Fruit fly (Drosophila melanogaster) whole organism, prepupa: ENCODE data around the gene CG9609.

ENCODE experiments used
- CG10669 ChIP-seq: fragments of 200-800 bp; sonication (Bioruptor generic); optimal IDR thresholded peaks from 3 replicates; lab custom pipeline; 2018; ENCODE audit warnings: missing biosample characterization, mild to moderate bottlenecking, missing genetic modification characterization, moderate library complexity
- CG11762 ChIP-seq: fragments of 200-800 bp; sonication (Bioruptor generic); optimal IDR thresholded peaks from 3 replicates; lab custom pipeline; 2016; ENCODE audit warnings: missing biosample characterization, missing genetic modification characterization; ENCODE audit not compliant: insufficient read depth
- CG15336 ChIP-seq: fragments of 200-800 bp; sonication (Bioruptor generic); IDR thresholded peaks from 2 replicates; pipeline ENCODE4 v1.3.6; 2022; ENCODE audit warnings: missing biosample characterization, missing genetic modification characterization
- CG16779 ChIP-seq: fragments of 200-800 bp; sonication (Bioruptor generic); optimal IDR thresholded peaks from 3 replicates; lab custom pipeline; 2017; ENCODE audit warnings: missing biosample characterization, mild to moderate bottlenecking, missing genetic modification characterization
- CG4318 ChIP-seq: fragments of 200-800 bp; sonication (Bioruptor generic); optimal IDR thresholded peaks from 3 replicates; lab custom pipeline; 2017; ENCODE audit warnings: missing biosample characterization, mild to moderate bottlenecking, missing genetic modification characterization
- CG8632 ChIP-seq: fragments of 200-800 bp; sonication (Bioruptor generic); optimal IDR thresholded peaks from 3 replicates; lab custom pipeline; 2016; ENCODE audit warnings: missing biosample characterization, missing genetic modification characterization
- Eip75B ChIP-seq: fragments of 200-800 bp; sonication (Bioruptor generic); optimal IDR thresholded peaks from 3 replicates; lab custom pipeline; 2016; ENCODE audit warnings: missing biosample characterization, missing genetic modification characterization
- Hr38 ChIP-seq: sonication (Bioruptor generic); optimal IDR thresholded peaks from 2 replicates; lab custom pipeline; 2016; ENCODE audit warnings: missing biosample characterization, missing genetic modification characterization
- achi ChIP-seq: fragments of 200-800 bp; sonication (Bioruptor generic); optimal IDR thresholded peaks from 3 replicates; lab custom pipeline; 2016; ENCODE audit warnings: missing biosample characterization, missing genetic modification characterization
- acj6 ChIP-seq: fragments of 200-800 bp; sonication (Bioruptor generic); optimal IDR thresholded peaks from 3 replicates; lab custom pipeline; 2016; ENCODE audit warnings: missing biosample characterization, missing genetic modification characterization
- dsx ChIP-seq: fragments of 200-800 bp; optimal IDR thresholded peaks from 3 replicates; lab custom pipeline; 2019; ENCODE audit warnings: missing biosample characterization, mild to moderate bottlenecking, missing genetic modification characterization, moderate library complexity; ENCODE audit not compliant: poor library complexity, severe bottlenecking
- fd85E ChIP-seq: fragments of 200-800 bp; sonication (Bioruptor generic); optimal IDR thresholded peaks from 3 replicates; lab custom pipeline; 2016; ENCODE audit warnings: missing biosample characterization, missing genetic modification characterization
- salr ChIP-seq, 2 experiments: fragments of 200-800 bp; sonication (Bioruptor generic); optimal IDR thresholded peaks; 3 replicates each; lab custom pipeline; 2016 to 2018; ENCODE audit warnings: missing biosample characterization in 2 of 2, missing genetic modification characterization in 2 of 2, mild to moderate bottlenecking in 1 of 2
- topi ChIP-seq: fragments of 200-800 bp; sonication (Bioruptor generic); optimal IDR thresholded peaks from 3 replicates; lab custom pipeline; 2016; ENCODE audit warnings: missing biosample characterization, missing genetic modification characterization

DNA sequence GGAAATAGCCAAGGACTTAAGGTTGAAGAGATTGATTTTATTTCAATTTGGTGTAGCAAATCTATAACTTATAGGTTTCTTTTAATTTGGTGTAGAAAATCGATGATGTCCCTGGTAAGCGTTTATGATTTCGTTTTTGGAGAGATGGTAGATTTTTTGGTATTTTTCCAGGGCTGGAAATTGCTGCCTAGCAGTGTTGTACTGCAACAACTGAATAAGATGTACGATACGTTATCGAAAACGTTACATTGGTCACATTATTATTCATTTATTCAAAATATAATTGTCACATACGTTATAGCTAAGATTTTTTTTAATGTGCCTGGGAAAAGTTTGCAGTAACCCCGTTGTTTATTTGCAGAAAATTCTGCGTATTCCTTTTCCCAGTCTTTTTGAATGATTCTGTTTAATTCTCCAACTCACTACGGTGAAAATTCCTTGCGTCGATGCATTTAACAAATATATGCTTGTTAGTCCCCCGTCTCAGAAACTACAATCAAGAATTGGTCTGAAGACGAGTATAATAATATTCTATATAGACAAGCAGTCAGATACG, at the start of gene CG9609, which contains the start of gene Sap30:
- TF ChIP-seq CG4318 (GFP tag; lab: Kevin White, UChicago), result no peak
- no peak for TF ChIP-seq acj6 (GFP tag; lab: Kevin White, UChicago)
- TF ChIP-seq salr (GFP tag; optimal IDR thresholded peaks at IDR 0.05; lab: Kevin White, UChicago), result no peak
- TF ChIP-seq dsx (GFP tag; lab: Kevin White, UChicago), result no peak
- TF ChIP-seq Eip75B (GFP tag; lab: Kevin White, UChicago), result no peak
- TF ChIP-seq Hr38 (GFP tag; lab: Kevin White, UChicago), result no peak
- no peak for TF ChIP-seq achi (GFP tag; lab: Kevin White, UChicago)
- no peak for TF ChIP-seq CG11762 (GFP tag; lab: Kevin White, UChicago)
- TF ChIP-seq CG10669 (GFP tag; lab: Kevin White, UChicago), result no peak
- no peak for TF ChIP-seq fd85E (GFP tag; lab: Kevin White, UChicago)
- no peak for TF ChIP-seq CG8632 (GFP tag; lab: Kevin White, UChicago)
- no peak for TF ChIP-seq topi (GFP tag; lab: Kevin White, UChicago)
- TF ChIP-seq CG16779 (tag; lab: Kevin White, UChicago), result no peak
- TF ChIP-seq CG15336 (GFP tag; lab: Robert Waterston, UW), result no peak
